Worm (Caenorhabditis elegans) whole organism, early embryonic: ENCODE measurements around the gene F07G6.12.
"Not testable (repeated sequence)": the region's sequence is repeated elsewhere in the genome, so short reads cannot be mapped to it uniquely, and the experiment has no call there.

Experiments
- ama-1 ChIP-seq: fragments of 150-350 bp; optimal IDR thresholded peaks from 2 replicates; lab custom pipeline; 2014
- flt-1 ChIP-seq: fragments of 200-800 bp; sonication (Bioruptor generic); IDR thresholded peaks from 2 replicates; pipeline ENCODE4 v1.3.6; 2022; ENCODE audit warnings: missing genetic modification characterization, missing compliant biosample characterization
- hmbx-1 ChIP-seq: sonication (generic microtip); optimal IDR thresholded peaks from 2 replicates; lab custom pipeline; 2016; ENCODE audit warnings: mild to moderate bottlenecking, missing genetic modification characterization, missing compliant biosample characterization
- hnd-1 ChIP-seq: sonication (generic microtip); optimal IDR thresholded peaks from 2 replicates; lab custom pipeline; 2016; ENCODE audit warnings: missing genetic modification characterization, missing compliant biosample characterization
- pes-1 ChIP-seq: fragments of 200-800 bp; sonication (Bioruptor generic); IDR thresholded peaks from 2 replicates; pipeline ENCODE4 v1.3.6; 2022; ENCODE audit warnings: missing genetic modification reagents, missing genetic modification characterization, missing compliant biosample characterization
- tbx-37 ChIP-seq: fragments of 200-800 bp; sonication (Bioruptor generic); conservative IDR thresholded peaks from 2 replicates; pipeline ENCODE4 v1.3.6; 2022; ENCODE audit warnings: missing genetic modification reagents, missing genetic modification characterization, missing compliant biosample characterization

- not testable (repeated sequence) for TF ChIP-seq tbx-37; ama-1 (lab: Kevin White, UChicago); flt-1 (GFP tag; lab: Robert Waterston, UW); hnd-1; hmbx-1; pes-1 (GFP tag; lab: Robert Waterston, UW)
These were observed 46.0 kb upstream of the F07G6.12 start, which contains the start of gene C36C9.12 for ce11 chrX:1689996-1690395.
